Fruit fly (Drosophila melanogaster) whole organism, adult: ENCODE measurements around the gene fit.

Experiments
- CG11617 ChIP-seq: fragments of 200-800 bp; sonication (Bioruptor generic); optimal IDR thresholded peaks from 2 replicates; lab custom pipeline; 2017; ENCODE audit warnings: mild to moderate bottlenecking, missing biosample characterization, missing genetic modification reagents, missing genetic modification characterization
- CG12768 ChIP-seq: fragments of 200-800 bp; sonication (Bioruptor generic); optimal IDR thresholded peaks from 2 replicates; lab custom pipeline; 2017; ENCODE audit warnings: missing biosample characterization, missing genetic modification characterization, mild to moderate bottlenecking, moderate library complexity, missing genetic modification reagents
- CG14711 ChIP-seq: fragments of 200-800 bp; sonication (Bioruptor generic); optimal IDR thresholded peaks from 2 replicates; lab custom pipeline; 2018; ENCODE audit warnings: missing biosample characterization, mild to moderate bottlenecking, missing genetic modification characterization, moderate library complexity
- CG1620 ChIP-seq: fragments of 200-800 bp; sonication (Bioruptor generic); optimal IDR thresholded peaks from 2 replicates; lab custom pipeline; 2016; ENCODE audit warnings: missing biosample characterization, missing genetic modification characterization
- CG33017 ChIP-seq: fragments of 200-800 bp; sonication (Bioruptor generic); optimal IDR thresholded peaks from 2 replicates; lab custom pipeline; 2018; ENCODE audit warnings: missing biosample characterization, mild to moderate bottlenecking, missing genetic modification characterization, moderate library complexity
- CG5204 ChIP-seq: fragments of 200-800 bp; sonication (Bioruptor generic); optimal IDR thresholded peaks from 2 replicates; lab custom pipeline; 2016; ENCODE audit warnings: missing biosample characterization, missing genetic modification characterization
- CG7045 ChIP-seq: fragments of 200-800 bp; sonication (Bioruptor generic); optimal IDR thresholded peaks from 2 replicates; lab custom pipeline; 2017; ENCODE audit warnings: missing biosample characterization, mild to moderate bottlenecking, missing genetic modification characterization
- CG7101 ChIP-seq: fragments of 200-800 bp; sonication (Bioruptor generic); optimal IDR thresholded peaks from 2 replicates; lab custom pipeline; 2018; ENCODE audit warnings: missing biosample characterization, mild to moderate bottlenecking, missing genetic modification characterization, moderate library complexity
- Clk ChIP-seq: fragments of 200-800 bp; sonication (Bioruptor generic); optimal IDR thresholded peaks from 2 replicates; lab custom pipeline; 2017; ENCODE audit warnings: missing biosample characterization, missing genetic modification characterization
- Hr96 ChIP-seq: fragments of 200-800 bp; sonication (Bioruptor generic); optimal IDR thresholded peaks from 2 replicates; lab custom pipeline; 2016; ENCODE audit warnings: missing biosample characterization, missing genetic modification characterization
- Mnt ChIP-seq: fragments of 200-800 bp; sonication (Bioruptor generic); optimal IDR thresholded peaks from 2 replicates; lab custom pipeline; 2016; ENCODE audit warnings: missing biosample characterization, mild to moderate bottlenecking, missing genetic modification characterization
- bab1 ChIP-seq: fragments of 200-800 bp; sonication (Bioruptor generic); optimal IDR thresholded peaks from 3 replicates; lab custom pipeline; 2019; ENCODE audit warnings: missing biosample characterization, mild to moderate bottlenecking, missing genetic modification characterization, moderate library complexity
- cic ChIP-seq: fragments of 200-800 bp; sonication (Bioruptor generic); optimal IDR thresholded peaks from 2 replicates; lab custom pipeline; 2017; ENCODE audit warnings: missing biosample characterization, mild to moderate bottlenecking, missing genetic modification characterization, moderate library complexity
- cnc ChIP-seq, 2 experiments: fragments of >200 bp; optimal IDR thresholded peaks; 2 replicates each; lab custom pipeline; 2017
- kay ChIP-seq: fragments of 200-800 bp; sonication (Bioruptor generic); peaks from one replicate; lab custom pipeline; 2016; ENCODE audit warnings: missing biosample characterization, missing genetic modification characterization, borderline replicate concordance
- ovo ChIP-seq: fragments of 200-800 bp; sonication (Bioruptor generic); optimal IDR thresholded peaks from 2 replicates; lab custom pipeline; 2016; ENCODE audit warnings: missing biosample characterization, missing genetic modification characterization
- tj ChIP-seq: fragments of 200-800 bp; sonication (Bioruptor generic); optimal IDR thresholded peaks from 3 replicates; lab custom pipeline; 2017; ENCODE audit warnings: missing biosample characterization, mild to moderate bottlenecking, missing genetic modification characterization, moderate library complexity
- toe ChIP-seq: fragments of 200-800 bp; sonication (Bioruptor generic); optimal IDR thresholded peaks from 2 replicates; lab custom pipeline; 2016; ENCODE audit warnings: missing biosample characterization, missing genetic modification characterization

The fit gene

dm6 chr3R:21834234-21835070 is 49.8 kb downstream of the fit start:
- TF ChIP-seq kay (GFP tag; lab: Kevin White, UChicago) (no peak), CG7101 (tag; lab: Kevin White, UChicago) (no peak), CG5204 (GFP tag; lab: Kevin White, UChicago) (no peak), Mnt (no peak), CG7045 (GFP tag; lab: Kevin White, UChicago) (no peak), CG12768 (GFP tag; lab: Kevin White, UChicago) (no peak), toe (no peak), Hr96 (no peak), CG33017 (tag; lab: Kevin White, UChicago) (no peak), Clk (no peak), ovo (no peak), tj (no peak), CG1620 (no peak), bab1 (GFP tag; lab: Kevin White, UChicago) (no peak), cnc (optimal IDR thresholded peaks at IDR 0.05; lab: Kevin White, UChicago) (no peak), cic (no peak), CG11617 (GFP tag; lab: Kevin White, UChicago) (no peak), CG14711 (tag; lab: Kevin White, UChicago) (no peak)
